Fruit fly (Drosophila melanogaster): ENCODE measurements around the gene CG13607.

CG13607 gene

DNA sequence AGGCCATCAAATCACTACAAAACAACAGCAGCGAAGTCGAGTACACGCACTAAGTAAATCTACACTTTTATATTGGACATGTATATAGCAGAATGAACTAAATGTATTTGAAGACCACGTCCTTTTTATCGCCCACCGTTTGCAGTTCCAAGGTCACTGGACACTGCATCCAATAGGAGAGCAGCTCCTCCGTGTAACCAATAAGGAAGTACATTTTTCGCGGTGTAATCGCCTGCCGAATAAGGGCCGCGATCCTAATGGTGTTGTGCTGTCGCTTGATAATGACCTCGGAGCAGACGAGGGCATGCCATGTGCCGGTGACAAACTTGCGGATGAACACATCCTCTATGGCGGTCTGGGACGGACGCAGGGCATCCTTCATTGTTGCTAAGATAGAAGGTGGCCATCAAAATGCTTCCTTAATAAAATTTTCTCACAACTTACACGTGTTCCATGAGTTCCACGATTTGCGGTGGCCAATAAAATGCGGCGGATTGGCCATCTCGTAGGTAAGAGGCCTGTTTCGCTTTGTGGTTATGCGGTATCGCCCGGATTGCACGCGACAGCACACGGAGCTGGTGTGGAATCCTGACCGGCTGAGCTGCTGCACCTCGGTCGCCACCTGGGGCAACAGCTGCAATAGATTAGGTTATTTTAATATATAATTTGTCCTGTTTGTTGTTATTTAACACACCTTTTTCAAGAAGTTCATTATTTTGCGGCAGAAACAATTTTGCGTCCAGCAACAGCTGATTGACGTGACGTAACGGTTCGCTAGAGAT is 46.8 kb upstream of the CG13607 start, which contains the start of gene mRpS24 (continued):
- TF ChIP-seq cad (GFP tag; optimal IDR thresholded peaks at IDR 0.05) (no peak), salm (tag; optimal IDR thresholded peaks at IDR 0.05) (no peak), crp (GFP tag; optimal IDR thresholded peaks at IDR 0.05) (peak in 1 of 2 experiments; percentile 88), CG16779 (GFP tag; IDR thresholded peaks at IDR 0.05) (no peak), ken (GFP tag; IDR thresholded peaks at IDR 0.05) (no peak), sug (tag; optimal IDR thresholded peaks at IDR 0.05) (no peak), CG3995 (GFP tag; optimal IDR thresholded peaks at IDR 0.05) (no peak), CG16863 (GFP tag; optimal IDR thresholded peaks at IDR 0.05) (no peak), cwo (GFP tag; optimal IDR thresholded peaks at IDR 0.05) (no peak), CG2889 (GFP tag; IDR thresholded peaks at IDR 0.05) (no peak), CG7928 (GFP tag; optimal IDR thresholded peaks at IDR 0.05) (no peak), CG2678 (tag; optimal IDR thresholded peaks at IDR 0.05) (no peak), corto (GFP tag; optimal IDR thresholded peaks at IDR 0.05) (no peak)

DNA sequence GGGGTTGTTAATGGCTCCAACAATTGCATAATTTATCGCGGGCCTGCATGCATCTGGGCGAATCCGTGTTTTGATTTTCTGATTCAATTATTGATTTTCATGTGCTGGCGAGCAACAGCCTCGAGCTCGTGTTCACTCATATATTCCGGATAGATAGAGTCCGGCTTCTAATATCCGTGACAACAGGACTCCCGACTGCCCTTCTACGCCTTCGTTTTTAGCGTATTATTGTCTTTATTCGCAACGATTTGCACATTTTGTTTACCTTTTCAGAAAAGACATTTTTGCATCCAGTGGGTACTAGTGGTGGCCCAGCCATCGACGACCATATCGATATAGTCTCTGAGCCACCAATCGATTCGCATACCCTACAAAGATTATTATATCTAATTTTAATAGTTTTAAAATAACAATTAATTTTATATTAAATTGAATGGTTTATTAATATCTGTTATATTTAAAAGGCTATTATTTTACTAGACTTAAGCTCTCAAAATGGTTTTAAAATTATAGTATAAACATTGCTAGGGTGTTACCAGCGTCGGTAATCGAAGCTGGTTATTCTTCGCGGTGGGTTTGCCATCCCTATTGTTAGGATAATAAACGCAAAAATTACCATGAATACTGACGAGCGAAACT is 45.2 kb upstream of the CG13607 start, which contains the start of the genes Myo95E and TBC1d7:
Gene Myo95E (minus strand): TSS at position 326 of the 639 bp plus-strand sequence.
Gene TBC1d7 (plus strand): TSS at position 555 of the 639 bp plus-strand sequence.
- peak; percentile 79 for TF ChIP-seq CG17328 (GFP tag; IDR thresholded peaks at IDR 0.05)
- peak; percentile 15 for TF ChIP-seq shn (GFP tag; optimal IDR thresholded peaks at IDR 0.05)
- TF ChIP-seq CG11696 (GFP tag; IDR thresholded peaks at IDR 0.05): peak; percentile 72
- no peak for TF ChIP-seq jing (GFP tag; optimal IDR thresholded peaks at IDR 0.05)
- TF ChIP-seq lilli (GFP tag; optimal IDR thresholded peaks at IDR 0.05): peak; percentile 79
- no peak for TF ChIP-seq CG31441 (GFP tag; IDR thresholded peaks at IDR 0.05)
- peak; percentile 92 for TF ChIP-seq CG12659 (GFP tag; optimal IDR thresholded peaks at IDR 0.05)
- TF ChIP-seq Hmx (GFP tag; optimal IDR thresholded peaks at IDR 0.05): no peak
- TF ChIP-seq CG2120 (GFP tag; optimal IDR thresholded peaks at IDR 0.05): peak; percentile 84
- peak; percentile 90 for TF ChIP-seq ci (GFP tag; IDR thresholded peaks at IDR 0.05)
- no peak for TF ChIP-seq pfk (GFP tag; optimal IDR thresholded peaks at IDR 0.05)
- TF ChIP-seq Jarid2 (GFP tag; optimal IDR thresholded peaks at IDR 0.05): no peak
- no peak for TF ChIP-seq CTCF (GFP tag; optimal IDR thresholded peaks at IDR 0.05)
- TF ChIP-seq amos (GFP tag; IDR thresholded peaks at IDR 0.05; ENCODE audit: partially characterized antibody): peak; percentile 59
- TF ChIP-seq CG1602 (GFP tag; optimal IDR thresholded peaks at IDR 0.05): peak; percentile 86
- no peak for TF ChIP-seq da (GFP tag; optimal IDR thresholded peaks at IDR 0.05)
- peak; percentile 55 for TF ChIP-seq CG18011 (GFP tag; optimal IDR thresholded peaks at IDR 0.05)
- peak; percentile 67 for TF ChIP-seq Spps (tag; optimal IDR thresholded peaks at IDR 0.05)
- TF ChIP-seq CG34376 (GFP tag; optimal IDR thresholded peaks at IDR 0.05): peak; percentile 74
- TF ChIP-seq Ada2b (GFP tag; IDR thresholded peaks at IDR 0.05): peak; percentile 91
- peak; percentile 56 for TF ChIP-seq mam (GFP tag; optimal IDR thresholded peaks at IDR 0.05)
- TF ChIP-seq Rfx (GFP tag; IDR thresholded peaks at IDR 0.05): peak; percentile 95
- peak; percentile 66 for TF ChIP-seq CG33557 (GFP tag; optimal IDR thresholded peaks at IDR 0.05)
- no peak for TF ChIP-seq ERR (GFP tag; optimal IDR thresholded peaks at IDR 0.05)
- TF ChIP-seq CG11247 (GFP tag; IDR thresholded peaks at IDR 0.05): peak; percentile 86
- TF ChIP-seq CG1024 (GFP tag; IDR thresholded peaks at IDR 0.05): peak; percentile 86
- peak; percentile 37; the same call in 1 of the 3 replicates for TF ChIP-seq Opbp (GFP tag; IDR thresholded peaks at IDR 0.05; ENCODE audit: partially characterized antibody)
- peak; percentile 42 for TF ChIP-seq bbx (GFP tag; IDR thresholded peaks at IDR 0.05; ENCODE audit: partially characterized antibody)
- peak; percentile 81 for TF ChIP-seq B-H1 (GFP tag; IDR thresholded peaks at IDR 0.05)
- TF ChIP-seq bowl (GFP tag; IDR thresholded peaks at IDR 0.05): peak; percentile 79
- TF ChIP-seq ken (GFP tag; IDR thresholded peaks at IDR 0.05): peak; percentile 92
- 0 out of 2 replicates have a peak, but pooled peaks have one; percentile 31 for TF ChIP-seq CkIIα-i1 (GFP tag; IDR thresholded peaks at IDR 0.05)
- TF ChIP-seq Sox100B (GFP tag; optimal IDR thresholded peaks at IDR 0.05): peak; percentile 86
- no peak for TF ChIP-seq Hey (tag; optimal IDR thresholded peaks at IDR 0.05)
- peak; percentile 80 for TF ChIP-seq onecut (GFP tag; IDR thresholded peaks at IDR 0.05)
- no peak for TF ChIP-seq CG3163 (GFP tag; optimal IDR thresholded peaks at IDR 0.05)
- peak; percentile 87 for TF ChIP-seq C15 (GFP tag; IDR thresholded peaks at IDR 0.05)
